Worm (Caenorhabditis elegans): ENCODE data around the gene mma-1.

DNA sequence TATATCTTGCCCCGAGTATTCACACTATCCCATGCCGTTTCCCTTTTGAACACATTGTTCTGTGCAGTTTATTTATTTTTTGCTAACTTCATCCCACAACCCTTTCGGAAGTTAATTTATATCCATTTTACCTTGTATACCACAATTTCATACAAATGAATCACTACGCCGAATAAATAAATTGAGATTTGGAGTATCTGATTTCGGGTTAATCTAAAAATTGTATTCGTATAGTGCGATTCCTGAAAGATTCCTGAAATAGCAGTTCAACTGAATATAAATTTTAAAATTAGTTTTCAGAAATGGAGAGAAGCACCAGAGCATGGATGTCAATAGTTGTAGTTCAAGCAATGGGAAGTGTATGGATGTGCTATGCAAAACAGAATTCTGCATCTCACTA lies 11.0 kb upstream of the mma-1 start, which contains the start of gene erg-28:
- TF ChIP-seq snpc-4 (tag; optimal IDR thresholded peaks at IDR 0.05) (no peak), nhr-43 (tag; optimal IDR thresholded peaks at IDR 0.05; ENCODE audit: poor library complexity, severe bottlenecking) (no peak), nhr-76 (tag; optimal IDR thresholded peaks at IDR 0.05) (no peak), elt-1 (tag; optimal IDR thresholded peaks at IDR 0.05) (no peak)

All from whole organism, L3 larva.